Fruit fly (Drosophila melanogaster) whole organism, embryonic: ENCODE measurements around the gene kraken.

ENCODE experiments used
- Abd-B ChIP-seq: fragments of 200-800 bp; sonication (Bioruptor generic); optimal IDR thresholded peaks from 2 replicates; lab custom pipeline; 2018; ENCODE audit warnings: missing biosample characterization, mild to moderate bottlenecking, missing genetic modification characterization, moderate library complexity
- Atf3 ChIP-seq: fragments of 200-800 bp; sonication (Bioruptor generic); optimal IDR thresholded peaks from 3 replicates; lab custom pipeline; 2016; ENCODE audit warnings: missing biosample characterization, missing genetic modification characterization
- B-H1 ChIP-seq: fragments of 200-800 bp; sonication (Bioruptor generic); IDR thresholded peaks from 3 replicates; pipeline ENCODE4 v1.3.6; 2022; ENCODE audit warnings: missing biosample characterization, missing genetic modification characterization
- CG11504 ChIP-seq: fragments of 200-800 bp; sonication (Bioruptor generic); optimal IDR thresholded peaks from 3 replicates; lab custom pipeline; 2019; ENCODE audit warnings: missing biosample characterization, mild to moderate bottlenecking, missing genetic modification characterization, moderate library complexity
- CG12071 ChIP-seq: fragments of 200-800 bp; sonication (Bioruptor generic); optimal IDR thresholded peaks from 3 replicates; lab custom pipeline; 2018; ENCODE audit warnings: missing biosample characterization, mild to moderate bottlenecking, missing genetic modification characterization
- CG15269 ChIP-seq: fragments of 200-800 bp; sonication (Bioruptor generic); optimal IDR thresholded peaks from 2 replicates; lab custom pipeline; 2018; ENCODE audit warnings: missing biosample characterization, mild to moderate bottlenecking, missing genetic modification characterization, moderate library complexity
- CG17328 ChIP-seq: fragments of 200-800 bp; sonication (Bioruptor generic); IDR thresholded peaks from 2 replicates; pipeline ENCODE4 v1.3.6; 2022; ENCODE audit warnings: missing biosample characterization, missing genetic modification characterization
- CG2116 ChIP-seq: fragments of 200-800 bp; sonication (Bioruptor generic); optimal IDR thresholded peaks from 3 replicates; lab custom pipeline; 2018; ENCODE audit warnings: missing biosample characterization, mild to moderate bottlenecking, missing genetic modification characterization
- CG30020 ChIP-seq: fragments of 200-800 bp; optimal IDR thresholded peaks from 2 replicates; lab custom pipeline; 2019; ENCODE audit warnings: missing biosample characterization, mild to moderate bottlenecking, missing genetic modification characterization, moderate library complexity
- CG32767 ChIP-seq: fragments of 200-800 bp; sonication (Bioruptor generic); IDR thresholded peaks from 2 replicates; pipeline ENCODE4 v1.3.6; 2022; ENCODE audit warnings: missing biosample characterization, missing genetic modification characterization
- CG34224 ChIP-seq: fragments of 200-800 bp; sonication (Bioruptor generic); IDR thresholded peaks from 3 replicates; pipeline ENCODE4 v1.3.6; 2022; ENCODE audit warnings: missing biosample characterization, missing genetic modification characterization; ENCODE audit not compliant: partially characterized antibody
- CG4282 ChIP-seq: fragments of 200-800 bp; sonication (Bioruptor generic); optimal IDR thresholded peaks from 2 replicates; lab custom pipeline; 2016; ENCODE audit warnings: missing biosample characterization, missing genetic modification characterization
- CG4617 ChIP-seq: fragments of 200-800 bp; sonication (Bioruptor generic); optimal IDR thresholded peaks from 3 replicates; lab custom pipeline; 2016; ENCODE audit warnings: missing biosample characterization, missing genetic modification characterization, borderline replicate concordance
- CG6254 ChIP-seq: fragments of 200-800 bp; sonication (Bioruptor generic); optimal IDR thresholded peaks from 3 replicates; lab custom pipeline; 2017; ENCODE audit warnings: mild to moderate bottlenecking, missing biosample characterization, missing genetic modification reagents, missing genetic modification characterization
- CG6791 ChIP-seq: fragments of 200-800 bp; sonication (Bioruptor generic); IDR thresholded peaks from 3 replicates; pipeline ENCODE4 v1.3.6; 2022; ENCODE audit warnings: missing biosample characterization, missing genetic modification characterization; ENCODE audit not compliant: partially characterized antibody
- CG7963 ChIP-seq: fragments of 200-800 bp; sonication (Bioruptor generic); IDR thresholded peaks from 3 replicates; pipeline ENCODE4 v1.3.6; 2022; ENCODE audit warnings: missing biosample characterization, missing genetic modification characterization; ENCODE audit not compliant: partially characterized antibody
- CG8281 ChIP-seq: fragments of 200-800 bp; sonication (Bioruptor generic); optimal IDR thresholded peaks from 2 replicates; lab custom pipeline; 2018; ENCODE audit warnings: missing biosample characterization, mild to moderate bottlenecking, missing genetic modification characterization, moderate library complexity
- CG9609 ChIP-seq: fragments of 200-800 bp; sonication (Bioruptor generic); optimal IDR thresholded peaks from 3 replicates; lab custom pipeline; 2016; ENCODE audit warnings: missing biosample characterization, missing genetic modification characterization
- D19A ChIP-seq: fragments of 200-800 bp; optimal IDR thresholded peaks from 3 replicates; lab custom pipeline; 2019; ENCODE audit warnings: missing biosample characterization, mild to moderate bottlenecking, missing genetic modification characterization, moderate library complexity
- Dll ChIP-seq: fragments of 200-800 bp; sonication (Bioruptor generic); IDR thresholded peaks from 4 replicates; pipeline ENCODE4 v1.3.6; 2022; ENCODE audit warnings: missing biosample characterization, missing genetic modification characterization; ENCODE audit not compliant: partially characterized antibody
- E2f1 ChIP-seq: fragments of 200-800 bp; sonication (Bioruptor generic); IDR thresholded peaks from 2 replicates; pipeline ENCODE4 v1.3.6; 2022; ENCODE audit warnings: missing biosample characterization, missing genetic modification characterization
- HmgZ ChIP-seq: fragments of 200-800 bp; sonication (Bioruptor generic); optimal IDR thresholded peaks from 2 replicates; lab custom pipeline; 2018; ENCODE audit warnings: missing biosample characterization, mild to moderate bottlenecking, missing genetic modification characterization
- Hr39 ChIP-seq: fragments of >200 bp; optimal IDR thresholded peaks from 2 replicates; lab custom pipeline; 2017
- Lim3 ChIP-seq: fragments of 200-800 bp; sonication (Bioruptor generic); IDR thresholded peaks from 2 replicates; pipeline ENCODE4 v1.3.6; 2022; ENCODE audit warnings: missing biosample characterization, missing genetic modification characterization
- NFAT ChIP-seq: fragments of 200-800 bp; sonication (Bioruptor generic); IDR thresholded peaks from 2 replicates; pipeline ENCODE4 v1.3.6; 2022; ENCODE audit warnings: missing biosample characterization, missing genetic modification characterization
- NK7.1 ChIP-seq: fragments of 200-800 bp; sonication (Bioruptor generic); optimal IDR thresholded peaks from 3 replicates; lab custom pipeline; 2016; ENCODE audit warnings: missing biosample characterization, missing genetic modification characterization
- Oaz ChIP-seq: fragments of 200-800 bp; sonication (Bioruptor generic); IDR thresholded peaks from 2 replicates; pipeline ENCODE4 v1.3.6; 2022; ENCODE audit warnings: missing biosample characterization, missing genetic modification characterization
- Six4 ChIP-seq: fragments of 200-800 bp; sonication (Bioruptor generic); optimal IDR thresholded peaks from 2 replicates; lab custom pipeline; 2016; ENCODE audit warnings: missing biosample characterization, missing genetic modification characterization
- Sox100B ChIP-seq: fragments of 200-800 bp; sonication (Bioruptor generic); optimal IDR thresholded peaks from 3 replicates; lab custom pipeline; 2018; ENCODE audit warnings: missing biosample characterization, mild to moderate bottlenecking, missing genetic modification characterization
- Stat92E ChIP-seq, 3 experiments: fragments of >200 bp in 2 of 3; fragments of 200-800 bp in 1 of 3; sonication (Bioruptor generic) in 1 of 3; optimal IDR thresholded peaks; 2 replicates each; lab custom pipeline; 2017 to 2019; ENCODE audit warnings: missing biosample characterization in 3 of 3, missing genetic modification characterization in 3 of 3, mild to moderate bottlenecking in 1 of 3, moderate library complexity in 1 of 3
- Xbp1 ChIP-seq: fragments of 200-800 bp; sonication (Bioruptor generic); optimal IDR thresholded peaks from 3 replicates; lab custom pipeline; 2016; ENCODE audit warnings: missing biosample characterization, mild to moderate bottlenecking, missing genetic modification characterization
- ato ChIP-seq: fragments of 200-800 bp; sonication (Bioruptor generic); IDR thresholded peaks from 2 replicates; pipeline ENCODE4 v1.3.6; 2022; ENCODE audit warnings: missing biosample characterization, missing genetic modification characterization; ENCODE audit not compliant: partially characterized antibody
- crol ChIP-seq: fragments of 200-800 bp; sonication (Bioruptor generic); IDR thresholded peaks from 2 replicates; pipeline ENCODE4 v1.3.6; 2022; ENCODE audit warnings: missing biosample characterization, missing genetic modification characterization
- dmrt11E ChIP-seq: fragments of 200-800 bp; sonication (Bioruptor generic); optimal IDR thresholded peaks from 3 replicates; lab custom pipeline; 2018; ENCODE audit warnings: missing biosample characterization, mild to moderate bottlenecking, missing genetic modification characterization, moderate library complexity
- ewg ChIP-seq: fragments of 200-800 bp; sonication (Bioruptor generic); optimal IDR thresholded peaks from 3 replicates; lab custom pipeline; 2017; ENCODE audit warnings: mild to moderate bottlenecking, missing biosample characterization, missing genetic modification reagents, missing genetic modification characterization
- fd64A ChIP-seq: fragments of 200-800 bp; sonication (Bioruptor generic); optimal IDR thresholded peaks from 3 replicates; lab custom pipeline; 2018; ENCODE audit warnings: missing biosample characterization, mild to moderate bottlenecking, missing genetic modification characterization
- gt ChIP-seq: fragments of 200-800 bp; sonication (Bioruptor generic); IDR thresholded peaks from 2 replicates; pipeline ENCODE4 v1.3.6; 2022; ENCODE audit warnings: missing biosample characterization, missing genetic modification characterization
- hth ChIP-seq: fragments of >200 bp; optimal IDR thresholded peaks from 2 replicates; lab custom pipeline; 2017; ENCODE audit warnings: inconsistent platforms
- ind ChIP-seq: fragments of 200-800 bp; sonication (Bioruptor generic); optimal IDR thresholded peaks from 3 replicates; lab custom pipeline; 2016; ENCODE audit warnings: missing biosample characterization, missing genetic modification characterization
- ken ChIP-seq: fragments of 200-800 bp; sonication (Bioruptor generic); IDR thresholded peaks from 3 replicates; pipeline ENCODE4 v1.3.6; 2022; ENCODE audit warnings: missing biosample characterization, missing genetic modification characterization
- mam ChIP-seq: fragments of 200-800 bp; sonication (Bioruptor generic); optimal IDR thresholded peaks from 3 replicates; lab custom pipeline; 2016; ENCODE audit warnings: missing biosample characterization, missing genetic modification characterization
- p53 ChIP-seq: fragments of 200-800 bp; sonication (Bioruptor generic); optimal IDR thresholded peaks from 2 replicates; lab custom pipeline; 2016; ENCODE audit warnings: missing biosample characterization, missing genetic modification characterization
- peb ChIP-seq: fragments of 200-800 bp; sonication (Bioruptor generic); IDR thresholded peaks from 2 replicates; pipeline ENCODE4 v1.3.6; 2022; ENCODE audit warnings: missing biosample characterization, missing genetic modification characterization
- pho ChIP-seq: fragments of 200-800 bp; sonication (Bioruptor generic); optimal IDR thresholded peaks from 2 replicates; lab custom pipeline; 2016; ENCODE audit warnings: missing biosample characterization, missing genetic modification characterization
- salm ChIP-seq: fragments of 200-800 bp; sonication (Bioruptor generic); optimal IDR thresholded peaks from 2 replicates; lab custom pipeline; 2018; ENCODE audit warnings: missing biosample characterization, mild to moderate bottlenecking, missing genetic modification characterization
- sisA ChIP-seq: fragments of 200-800 bp; sonication (Bioruptor generic); IDR thresholded peaks from 2 replicates; pipeline ENCODE4 v1.3.6; 2022; ENCODE audit warnings: missing biosample characterization, missing genetic modification characterization
- slp2 ChIP-seq: fragments of 200-800 bp; sonication (Bioruptor generic); optimal IDR thresholded peaks from 2 replicates; lab custom pipeline; 2016; ENCODE audit warnings: missing biosample characterization, missing genetic modification characterization
- tap ChIP-seq: fragments of 200-800 bp; optimal IDR thresholded peaks from 3 replicates; lab custom pipeline; 2019; ENCODE audit warnings: missing biosample characterization, mild to moderate bottlenecking, missing genetic modification characterization, moderate library complexity
- wdn ChIP-seq: fragments of 200-800 bp; sonication (Bioruptor generic); IDR thresholded peaks from 2 replicates; pipeline ENCODE4 v1.3.6; 2022; ENCODE audit warnings: missing biosample characterization, missing genetic modification characterization
- zf30C ChIP-seq: fragments of 200-800 bp; sonication (Bioruptor generic); optimal IDR thresholded peaks from 3 replicates; lab custom pipeline; 2018; ENCODE audit warnings: missing biosample characterization, mild to moderate bottlenecking, missing genetic modification characterization

kraken gene

DNA sequence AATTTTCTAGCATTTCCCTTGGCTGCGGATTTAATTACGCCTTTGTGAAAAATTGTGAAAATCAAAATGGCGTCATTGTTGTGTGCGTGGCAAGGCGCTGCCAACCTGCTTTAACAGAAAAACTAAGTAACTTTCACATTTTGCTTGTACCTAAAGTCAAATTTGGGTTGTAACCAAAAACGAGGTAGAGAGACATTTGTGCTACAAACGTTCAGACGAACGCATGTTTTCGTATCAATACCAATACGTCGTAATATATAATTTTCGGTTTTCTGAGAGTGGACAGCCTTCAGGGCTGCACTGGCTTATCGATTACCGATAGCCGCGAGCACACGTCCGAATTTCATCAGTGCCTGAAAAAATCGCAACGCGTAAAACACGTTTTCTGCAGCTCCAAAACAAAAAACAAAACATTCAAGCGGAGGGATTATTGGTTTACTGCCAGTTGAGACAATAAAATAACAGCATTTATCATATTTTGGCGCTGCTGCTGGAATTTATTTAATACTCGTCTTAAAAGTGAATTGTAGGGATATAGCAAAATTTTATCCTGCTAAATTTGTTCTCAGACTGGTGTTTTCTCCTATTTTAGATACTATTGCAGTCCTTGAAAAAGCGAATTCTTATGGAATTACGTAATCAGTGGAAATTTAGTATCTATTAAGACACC, 18.3 kb downstream of the kraken start (continued):
- TF ChIP-seq CG11504, result peak; percentile 62
- TF ChIP-seq Xbp1 (GFP tag; lab: Kevin White, UChicago), result peak; percentile 76
- TF ChIP-seq zf30C (GFP tag; lab: Kevin White, UChicago), result no peak
- no peak; the same call in 1 of the 2 replicates for TF ChIP-seq CG32767 (GFP tag; lab: Robert Waterston, UW)
- peak; percentile 12 for TF ChIP-seq salm (tag; lab: Kevin White, UChicago)
- no peak for TF ChIP-seq CG30020 (tag; lab: Kevin White, UChicago)
- peak; percentile 50 for TF ChIP-seq NK7.1 (GFP tag; lab: Kevin White, UChicago)
- TF ChIP-seq wdn (GFP tag; lab: Robert Waterston, UW), result 0 out of 2 replicates have a peak, but pooled peaks have one; percentile 64
- peak; percentile 74 for TF ChIP-seq CG4282 (GFP tag; lab: Kevin White, UChicago)
- TF ChIP-seq pho (GFP tag; lab: Kevin White, UChicago), result peak; percentile 74
- TF ChIP-seq ewg, result peak; percentile 54
- peak; percentile 64 for TF ChIP-seq Six4 (GFP tag; lab: Kevin White, UChicago)
- peak; percentile 85 for TF ChIP-seq mam (GFP tag; lab: Kevin White, UChicago)
- TF ChIP-seq CG17328, result peak; percentile 78
- TF ChIP-seq CG6791, result peak; percentile 57; the same call in 2 of the 3 replicates
- TF ChIP-seq Oaz (GFP tag; lab: Robert Waterston, UW), result no peak
- no peak for TF ChIP-seq tap (tag; lab: Kevin White, UChicago)
- TF ChIP-seq Stat92E (GFP tag; optimal IDR thresholded peaks at IDR 0.05; lab: Kevin White, UChicago), result no peak
- 0 out of 2 replicates have a peak, but pooled peaks have one; percentile 10 for TF ChIP-seq peb (GFP tag; lab: Robert Waterston, UW)
- TF ChIP-seq NFAT (GFP tag; lab: Robert Waterston, UW), result no peak
- peak; percentile 32 for TF ChIP-seq p53 (GFP tag; lab: Kevin White, UChicago)
- peak; percentile 64 for TF ChIP-seq CG15269
- peak; percentile 78 for TF ChIP-seq ind (GFP tag; lab: Kevin White, UChicago)
- TF ChIP-seq E2f1 (GFP tag; lab: Robert Waterston, UW), result peak; percentile 46
- peak; percentile 71 for TF ChIP-seq ken (GFP tag; lab: Robert Waterston, UW)
- TF ChIP-seq HmgZ (tag; lab: Kevin White, UChicago), result peak; percentile 65
- TF ChIP-seq CG8281 (tag; lab: Kevin White, UChicago), result no peak
- peak; percentile 30; the same call in 1 of the 3 replicates for TF ChIP-seq B-H1 (GFP tag; lab: Robert Waterston, UW)
- no peak for TF ChIP-seq Lim3
- TF ChIP-seq CG34224 (GFP tag; lab: Robert Waterston, UW), result no peak
- TF ChIP-seq Atf3 (GFP tag; lab: Kevin White, UChicago), result peak; percentile 57
- TF ChIP-seq D19A (tag; lab: Kevin White, UChicago), result peak; percentile 30
- no peak for TF ChIP-seq Hr39 (lab: Kevin White, UChicago)
- TF ChIP-seq CG2116 (GFP tag; lab: Kevin White, UChicago), result peak; percentile 96
- TF ChIP-seq sisA (GFP tag; lab: Robert Waterston, UW), result peak; percentile 80
- no peak; the same call in 2 of the 3 replicates for TF ChIP-seq CG7963
- peak; percentile 59 for TF ChIP-seq CG9609
- no peak for TF ChIP-seq CG6254 (GFP tag; lab: Kevin White, UChicago)
- peak; percentile 26 for TF ChIP-seq CG12071 (GFP tag; lab: Kevin White, UChicago)
- peak; percentile 60 for TF ChIP-seq CG4617 (GFP tag; lab: Kevin White, UChicago)
- TF ChIP-seq dmrt11E (tag; lab: Kevin White, UChicago), result peak; percentile 63
- TF ChIP-seq Dll (GFP tag; lab: Robert Waterston, UW), result peak; percentile 50; the same call in 1 of the 4 replicates
- TF ChIP-seq gt, result no peak
- no peak for TF ChIP-seq crol (GFP tag; lab: Robert Waterston, UW)
- no peak for TF ChIP-seq hth (lab: Kevin White, UChicago)
- no peak for TF ChIP-seq ato
- TF ChIP-seq fd64A (GFP tag; lab: Kevin White, UChicago), result no peak
- peak; percentile 77 for TF ChIP-seq slp2 (GFP tag; lab: Kevin White, UChicago)
- TF ChIP-seq Sox100B (GFP tag; lab: Kevin White, UChicago), result no peak
- peak; percentile 51 for TF ChIP-seq Abd-B (GFP tag; lab: Kevin White, UChicago)
